Fruit fly (Drosophila melanogaster): ENCODE results near the gene CG5126.

CG5126 gene

dm6 chr2L:1177522-1177921 is 6.3 kb downstream of the CG5126 start, which contains the start of gene CG4896 (continued):
- TF ChIP-seq abd-A (tag; optimal IDR thresholded peaks at IDR 0.05) (no peak), CG11456 (GFP tag; IDR thresholded peaks at IDR 0.05) (no peak), wor (GFP tag; IDR thresholded peaks at IDR 0.05) (no peak), gro (GFP tag; optimal IDR thresholded peaks at IDR 0.05) (peak; percentile 21), cato (GFP tag; optimal IDR thresholded peaks at IDR 0.05; ENCODE audit: borderline replicate concordance) (no peak), ac (GFP tag; optimal IDR thresholded peaks at IDR 0.05) (no peak), CG31224 (GFP tag; IDR thresholded peaks at IDR 0.05) (no peak), CG13894 (tag; optimal IDR thresholded peaks at IDR 0.05) (no peak), knrl (GFP tag; IDR thresholded peaks at IDR 0.05; ENCODE audit: partially characterized antibody) (peak; percentile 48; the same call in 2 of the 3 replicates), CG13287 (GFP tag; IDR thresholded peaks at IDR 0.05; ENCODE audit: partially characterized antibody) (peak; percentile 76), phol (tag; optimal IDR thresholded peaks at IDR 0.05) (peak; percentile 17), sd (tag; optimal IDR thresholded peaks at IDR 0.05) (no peak), sr (GFP tag; IDR thresholded peaks at IDR 0.05) (no peak), CG9932 (GFP tag; IDR thresholded peaks at IDR 0.05) (no peak), CG10267 (tag; optimal IDR thresholded peaks at IDR 0.05) (peak; percentile 93), CG7357 (GFP tag; IDR thresholded peaks at IDR 0.05) (no peak), cg (GFP tag; optimal IDR thresholded peaks at IDR 0.05) (no peak), fu2 (GFP tag; optimal IDR thresholded peaks at IDR 0.05) (peak; percentile 6), peb (GFP tag; IDR thresholded peaks at IDR 0.05) (no peak), CG9215 (GFP tag; IDR thresholded peaks at IDR 0.05) (no peak), klu (GFP tag; IDR thresholded peaks at IDR 0.05) (no peak), Asciz (GFP tag; optimal IDR thresholded peaks at IDR 0.05) (no peak), sima (GFP tag; optimal IDR thresholded peaks at IDR 0.05) (no peak), Deaf1 (tag; optimal IDR thresholded peaks at IDR 0.05) (peak; percentile 75), CG10274 (GFP tag; optimal IDR thresholded peaks at IDR 0.05) (no peak), inv (GFP tag; IDR thresholded peaks at IDR 0.05; ENCODE audit: partially characterized antibody) (peak; percentile 36; the same call in 1 of the 2 replicates), CG10565 (GFP tag; optimal IDR thresholded peaks at IDR 0.05) (no peak), Aef1 (GFP tag; IDR thresholded peaks at IDR 0.05) (no peak), grau (tag; optimal IDR thresholded peaks at IDR 0.05) (no peak), Bdp1 (GFP tag; optimal IDR thresholded peaks at IDR 0.05) (no peak), CG4617 (GFP tag; optimal IDR thresholded peaks at IDR 0.05; ENCODE audit: borderline replicate concordance) (peak; percentile 80), chif (GFP tag; optimal IDR thresholded peaks at IDR 0.05) (no peak), stwl (tag; optimal IDR thresholded peaks at IDR 0.05) (peak; percentile 82), chinmo (GFP tag; IDR thresholded peaks at IDR 0.05; ENCODE audit: partially characterized antibody) (peak; percentile 77; the same call in 1 of the 4 replicates), Ets97D (GFP tag; optimal IDR thresholded peaks at IDR 0.05) (peak; percentile 51), ind (GFP tag; optimal IDR thresholded peaks at IDR 0.05) (no peak), CG33213 (GFP tag; optimal IDR thresholded peaks at IDR 0.05) (peak; percentile 18), amos (GFP tag; IDR thresholded peaks at IDR 0.05; ENCODE audit: partially characterized antibody) (peak; percentile 70), CG42726 (GFP tag; IDR thresholded peaks at IDR 0.05; ENCODE audit: partially characterized antibody) (no peak), ato (GFP tag; IDR thresholded peaks at IDR 0.05; ENCODE audit: partially characterized antibody) (peak; percentile 66), Opbp (GFP tag; IDR thresholded peaks at IDR 0.05; ENCODE audit: partially characterized antibody) (peak; percentile 83), HLH54F (GFP tag; optimal IDR thresholded peaks at IDR 0.05) (no peak), p53 (GFP tag; optimal IDR thresholded peaks at IDR 0.05) (no peak), hbn (GFP tag; IDR thresholded peaks at IDR 0.05; ENCODE audit: partially characterized antibody) (peak; percentile 36; the same call in 1 of the 2 replicates), Ravus (GFP tag; IDR thresholded peaks at IDR 0.05) (no peak), Hmr (GFP tag; optimal IDR thresholded peaks at IDR 0.05) (no peak), MESR4 (GFP tag; optimal IDR thresholded peaks at IDR 0.05) (peak; percentile 74), oc (tag; optimal IDR thresholded peaks at IDR 0.05) (no peak), rib (GFP tag; IDR thresholded peaks at IDR 0.05) (no peak), slbo (GFP tag; IDR thresholded peaks at IDR 0.05) (peak; percentile 61)

Measured in whole organism, embryonic.